Worm (Caenorhabditis elegans) whole organism, late embryonic: Measurements from ENCODE around the gene F28H7.8.
A peak's percentile ranks its signal among the peaks of the same experiment; 100 is the strongest.

Experiments used
- C08G9.2 ChIP-seq: sonication (generic microtip); optimal IDR thresholded peaks from 2 replicates; lab custom pipeline; 2016; ENCODE audit warnings: mild to moderate bottlenecking, missing genetic modification characterization, moderate library complexity, missing compliant biosample characterization
- C38D4.7 ChIP-seq: fragments of 200-800 bp; sonication (Bioruptor generic); optimal IDR thresholded peaks from 2 replicates; lab custom pipeline; 2018; ENCODE audit warnings: mild to moderate bottlenecking, missing genetic modification characterization, moderate library complexity, missing compliant biosample characterization
- T23F11.4 ChIP-seq: fragments of 200-800 bp; sonication (Bioruptor generic); optimal IDR thresholded peaks from 2 replicates; lab custom pipeline; 2018; ENCODE audit warnings: mild to moderate bottlenecking, missing genetic modification characterization, missing compliant biosample characterization
- ahr-1 ChIP-seq: sonication (generic microtip); optimal IDR thresholded peaks from 2 replicates; lab custom pipeline; 2016; ENCODE audit warnings: missing genetic modification characterization, missing compliant biosample characterization
- ceh-30 ChIP-seq: fragments of 150-350 bp; optimal IDR thresholded peaks from 2 replicates; lab custom pipeline; 2014; ENCODE audit warnings: missing biosample characterization, missing genetic modification characterization
- ceh-31 ChIP-seq: sonication (generic microtip); optimal IDR thresholded peaks from 2 replicates; lab custom pipeline; 2016; ENCODE audit warnings: missing genetic modification characterization, missing compliant biosample characterization
- ceh-45 ChIP-seq: fragments of 200-800 bp; sonication (Bioruptor generic); IDR thresholded peaks from 2 replicates; pipeline ENCODE4 v1.3.6; 2022; ENCODE audit warnings: missing genetic modification reagents, missing genetic modification characterization, missing compliant biosample characterization
- ceh-9 ChIP-seq: sonication (generic microtip); optimal IDR thresholded peaks from 2 replicates; lab custom pipeline; 2016; ENCODE audit warnings: mild to moderate bottlenecking, missing genetic modification characterization, inconsistent platforms, missing compliant biosample characterization
- che-1 ChIP-seq: sonication (generic microtip); optimal IDR thresholded peaks from 2 replicates; lab custom pipeline; 2016; ENCODE audit warnings: mild to moderate bottlenecking, missing genetic modification characterization, missing compliant biosample characterization
- dve-1 ChIP-seq: sonication (generic microtip); optimal IDR thresholded peaks from 2 replicates; lab custom pipeline; 2017; ENCODE audit warnings: antibody characterized with exemption, mild to moderate bottlenecking, missing genetic modification characterization, missing compliant biosample characterization
- elt-2 ChIP-seq: sonication (generic microtip); optimal IDR thresholded peaks from 2 replicates; lab custom pipeline; 2016; ENCODE audit warnings: missing genetic modification reagents, missing genetic modification characterization, missing compliant biosample characterization
- elt-4 ChIP-seq: sonication (generic microtip); optimal IDR thresholded peaks from 2 replicates; lab custom pipeline; 2016; ENCODE audit warnings: missing genetic modification characterization, missing compliant biosample characterization
- ets-4 ChIP-seq: sonication (generic microtip); optimal IDR thresholded peaks from 2 replicates; lab custom pipeline; 2016; ENCODE audit warnings: missing genetic modification characterization, missing compliant biosample characterization
- fkh-6 ChIP-seq: sonication (generic microtip); optimal IDR thresholded peaks from 2 replicates; lab custom pipeline; 2016; ENCODE audit warnings: missing genetic modification characterization, missing compliant biosample characterization
- hlh-13 ChIP-seq: fragments of 200-800 bp; sonication (Bioruptor generic); optimal IDR thresholded peaks from 2 replicates; lab custom pipeline; 2018; ENCODE audit warnings: mild to moderate bottlenecking, missing genetic modification characterization, missing compliant biosample characterization
- hlh-6 ChIP-seq: sonication (generic microtip); optimal IDR thresholded peaks from 2 replicates; lab custom pipeline; 2016; ENCODE audit warnings: missing genotype, missing genetic modification characterization, missing compliant biosample characterization
- lim-6 ChIP-seq: sonication (generic microtip); optimal IDR thresholded peaks from 2 replicates; lab custom pipeline; 2016; ENCODE audit warnings: missing genetic modification characterization, missing compliant biosample characterization
- lin-11 ChIP-seq: fragments of 200-800 bp; sonication (Bioruptor generic); optimal IDR thresholded peaks from 2 replicates; lab custom pipeline; 2018; ENCODE audit warnings: mild to moderate bottlenecking, missing genetic modification characterization, missing compliant biosample characterization
- nhr-11 ChIP-seq: fragments of 150-350 bp; optimal IDR thresholded peaks from 2 replicates; lab custom pipeline; 2014; ENCODE audit warnings: missing biosample characterization, missing genetic modification characterization
- odd-2 ChIP-seq: sonication (generic microtip); optimal IDR thresholded peaks from 2 replicates; lab custom pipeline; 2017; ENCODE audit warnings: antibody characterized with exemption, mild to moderate bottlenecking, missing genetic modification characterization, missing compliant biosample characterization
- pag-3 ChIP-seq: sonication (generic microtip); optimal IDR thresholded peaks from 2 replicates; lab custom pipeline; 2016; ENCODE audit warnings: missing compliant biosample characterization, missing genetic modification characterization, borderline replicate concordance
- pax-1 ChIP-seq: fragments of 150-350 bp; optimal IDR thresholded peaks from 2 replicates; lab custom pipeline; 2014; ENCODE audit warnings: missing biosample characterization, missing genetic modification characterization
- ref-2 ChIP-seq: sonication (generic microtip); optimal IDR thresholded peaks from 2 replicates; lab custom pipeline; 2016; ENCODE audit warnings: missing genetic modification characterization, missing compliant biosample characterization
- rnt-1 ChIP-seq: sonication (generic microtip); optimal IDR thresholded peaks from 2 replicates; lab custom pipeline; 2016; ENCODE audit warnings: missing genetic modification characterization, missing compliant biosample characterization
- sox-2 ChIP-seq: fragments of 200-800 bp; sonication (Bioruptor generic); IDR thresholded peaks from 2 replicates; pipeline ENCODE4 v1.3.6; 2022; ENCODE audit warnings: missing genetic modification reagents, missing genetic modification characterization, missing compliant biosample characterization
- sox-4 ChIP-seq: sonication (generic microtip); optimal IDR thresholded peaks from 2 replicates; lab custom pipeline; 2017; ENCODE audit warnings: mild to moderate bottlenecking, missing genetic modification characterization, inconsistent platforms, missing compliant biosample characterization
- syd-9 ChIP-seq: sonication (generic microtip); optimal IDR thresholded peaks from 2 replicates; lab custom pipeline; 2016; ENCODE audit warnings: mild to moderate bottlenecking, missing genetic modification characterization, moderate library complexity, missing compliant biosample characterization
- tbx-2 ChIP-seq: sonication (generic microtip); optimal IDR thresholded peaks from 2 replicates; lab custom pipeline; 2016; ENCODE audit warnings: missing genetic modification characterization, missing compliant biosample characterization
- ttx-3 ChIP-seq: sonication (generic microtip); optimal IDR thresholded peaks from 2 replicates; lab custom pipeline; 2016; ENCODE audit warnings: missing genetic modification reagents, missing genetic modification characterization, missing compliant biosample characterization
- unc-42 ChIP-seq: sonication (generic microtip); optimal IDR thresholded peaks from 2 replicates; lab custom pipeline; 2016; ENCODE audit warnings: missing genotype, missing genetic modification characterization, missing compliant biosample characterization
- ztf-16 ChIP-seq: sonication (generic microtip); optimal IDR thresholded peaks from 2 replicates; lab custom pipeline; 2017; ENCODE audit warnings: missing genetic modification characterization, missing compliant biosample characterization

The F28H7.8 gene

DNA sequence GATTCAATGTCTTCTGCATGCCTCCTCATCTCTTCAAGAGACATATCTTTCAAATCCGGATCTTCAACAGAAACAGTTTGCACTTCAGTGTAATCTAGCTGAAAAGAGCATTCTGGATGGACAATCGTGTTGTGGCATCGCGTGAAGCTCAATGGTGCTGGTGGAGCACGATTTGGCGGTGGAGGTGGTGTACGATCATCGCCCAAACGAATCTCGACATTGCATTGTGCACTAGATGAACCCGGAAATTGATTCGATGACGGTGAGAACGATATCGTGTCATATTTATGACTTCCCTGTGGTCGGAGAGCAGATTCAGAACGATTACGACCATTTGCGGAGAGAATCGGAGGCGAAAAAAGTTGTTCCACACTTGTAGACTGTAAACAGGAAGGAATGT, 14.5 kb downstream of the F28H7.8 start:
- TF ChIP-seq syd-9 (tag; lab: Kevin White, UChicago) (no peak), ceh-30 (tag; lab: Kevin White, UChicago) (no peak), C38D4.7 (GFP tag; lab: Kevin White, UChicago) (no peak), lin-11 (tag; lab: Kevin White, UChicago) (no peak), ceh-9 (tag; lab: Kevin White, UChicago) (no peak), ttx-3 (no peak), ceh-31 (tag; lab: Kevin White, UChicago) (no peak)

DNA sequence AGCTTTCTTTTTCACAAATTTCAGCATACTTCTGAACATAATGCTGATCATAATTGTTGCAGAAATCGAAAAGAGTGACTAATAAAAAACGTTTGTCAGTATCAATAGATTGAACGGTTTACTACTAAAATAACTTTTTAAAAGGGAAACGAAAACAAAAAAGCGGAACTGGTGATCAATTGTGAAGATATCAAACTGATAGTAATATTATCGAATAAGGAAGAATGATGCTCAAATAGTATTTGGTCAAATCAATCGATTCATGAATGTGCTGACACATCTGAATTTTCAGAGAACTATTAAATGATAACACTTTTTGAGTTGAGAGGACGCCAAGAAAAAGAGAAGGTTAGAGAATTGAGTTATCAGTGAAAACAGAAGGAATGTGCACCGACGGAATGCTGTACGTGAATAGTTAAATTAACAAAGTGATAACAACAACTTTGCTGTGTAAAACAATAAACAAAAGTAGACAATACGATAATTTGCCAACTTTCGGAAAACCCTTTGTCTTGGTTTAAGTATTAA, 17.8 kb downstream of the F28H7.8 start, which contains the start of gene D1054.5:
TSS of gene D1054.5 (minus strand) at position 51 of the 528 bp plus-strand sequence.
- TF ChIP-seq elt-2 (tag; lab: Kevin White, UChicago) (peak; percentile 56), hlh-6 (tag; lab: Kevin White, UChicago) (no peak), ceh-45 (GFP tag; lab: Robert Waterston, UW) (no peak)
- TF ChIP-seq, all 69 proteins: peak for 1

DNA sequence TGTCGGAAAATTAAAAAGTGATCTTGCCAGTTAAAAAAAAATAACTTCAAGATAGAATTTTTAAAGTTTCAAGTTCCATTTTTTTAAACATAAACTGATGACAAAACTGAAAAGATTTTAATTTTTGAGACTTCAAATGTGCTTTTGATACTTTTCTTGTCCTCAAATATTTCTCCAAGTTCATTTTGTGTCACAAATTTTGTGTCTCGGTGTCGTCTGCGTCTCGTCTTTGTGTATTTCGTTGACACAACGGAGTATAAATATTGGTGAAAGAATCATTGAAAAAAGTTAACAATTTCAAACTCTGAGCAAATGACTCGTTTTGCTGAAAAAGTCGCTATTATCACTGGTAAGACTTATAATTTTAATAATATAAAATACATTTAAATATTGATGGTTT, 25.3 kb downstream of the F28H7.8 start, which contains the start of gene D1054.8:
TSS of gene D1054.8 (plus strand) at position 301 of the 400 bp plus-strand sequence.
- TF ChIP-seq pag-3 (tag; lab: Kevin White, UChicago) (no peak), C38D4.7 (GFP tag; lab: Kevin White, UChicago) (no peak), C08G9.2 (tag; lab: Kevin White, UChicago) (no peak), ets-4 (tag; lab: Kevin White, UChicago) (no peak), rnt-1 (tag; lab: Kevin White, UChicago) (no peak), elt-4 (no peak), ahr-1 (no peak), odd-2 (tag; lab: Kevin White, UChicago) (no peak), che-1 (tag; lab: Kevin White, UChicago) (no peak), lim-6 (tag; lab: Kevin White, UChicago) (no peak), ref-2 (tag; lab: Kevin White, UChicago) (no peak), sox-4 (no peak)
- TF ChIP-seq, all 69 proteins: peak for 0

DNA sequence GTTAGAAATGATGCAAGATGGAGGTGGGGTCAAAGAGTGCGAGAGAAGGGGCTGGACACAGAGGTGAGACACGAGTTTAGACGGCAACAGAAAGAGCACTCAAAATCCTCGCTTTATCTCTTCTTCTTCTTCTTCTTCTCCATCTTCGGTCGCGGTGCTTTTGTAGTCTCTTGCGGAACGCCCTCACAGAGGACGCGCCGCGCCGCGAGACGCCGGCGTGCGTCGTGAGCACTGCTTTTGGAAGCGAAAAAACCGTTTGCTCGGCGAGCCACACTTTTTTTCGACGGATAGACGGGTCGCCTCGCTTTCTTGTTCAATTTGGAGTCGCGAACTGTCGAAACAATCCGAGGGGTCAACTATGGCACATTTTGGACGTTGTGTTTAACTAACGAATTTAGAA, 32.2 kb downstream of the F28H7.8 start, which contains the start of gene D1054.9:
TSS of gene D1054.9 (minus strand) at position 137 of the 400 bp plus-strand sequence.
- TF ChIP-seq hlh-13 (GFP tag; lab: Kevin White, UChicago) (no peak), fkh-6 (tag; lab: Kevin White, UChicago) (no peak), unc-42 (tag; lab: Kevin White, UChicago) (no peak), tbx-2 (tag; lab: Kevin White, UChicago) (no peak)

DNA sequence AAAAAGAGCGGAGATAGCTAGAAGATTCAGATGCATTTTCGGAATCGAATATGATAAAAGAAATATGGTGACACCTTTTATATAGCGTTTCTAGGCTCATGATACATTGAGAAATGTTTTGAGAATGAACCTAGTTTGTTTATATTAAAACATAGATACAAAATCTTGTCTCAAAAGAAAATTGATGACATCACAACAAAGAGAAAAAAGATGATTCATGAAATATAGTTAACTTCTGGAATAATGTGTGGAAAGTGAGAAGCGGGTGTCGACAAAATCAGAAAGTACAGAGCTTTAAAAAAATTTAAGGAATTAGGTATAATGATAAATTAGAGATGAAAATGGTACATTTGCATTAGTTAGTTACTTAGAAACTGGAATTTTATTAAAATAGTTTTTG, 34.0 kb downstream of the F28H7.8 start, which contains the start of gene D1054.10:
TSS of gene D1054.10 (minus strand) at position 101 of the 400 bp plus-strand sequence.
- no peak for TF ChIP-seq hlh-13 (GFP tag; lab: Kevin White, UChicago)

DNA sequence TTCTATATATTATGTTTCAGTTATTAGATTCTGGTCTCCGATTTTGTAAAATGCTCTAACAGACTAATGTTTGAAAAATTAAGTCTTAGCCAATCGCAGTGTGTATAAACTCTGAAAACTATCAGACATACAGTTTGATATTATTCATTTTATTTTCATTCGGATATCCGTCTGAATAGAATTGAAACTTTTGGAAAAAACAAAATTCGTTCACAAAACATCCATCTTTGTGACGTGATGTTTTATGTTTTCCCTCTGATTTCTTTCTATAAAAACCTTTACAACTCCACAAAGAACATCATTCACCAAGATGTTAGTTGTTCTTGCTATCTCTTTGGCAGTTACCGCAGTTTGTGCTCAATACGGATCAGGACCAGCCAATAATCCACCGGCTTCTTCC, 34.7 kb downstream of the F28H7.8 start, which contains the start of gene ule-3:
TSS of gene ule-3 (plus strand) at position 301 of the 400 bp plus-strand sequence.
- TF ChIP-seq odd-2 (tag; lab: Kevin White, UChicago) (no peak), T23F11.4 (GFP tag; lab: Kevin White, UChicago) (no peak), ztf-16 (no peak), pax-1 (tag; lab: Kevin White, UChicago) (no peak), nhr-11 (tag; lab: Kevin White, UChicago) (no peak), ceh-9 (tag; lab: Kevin White, UChicago) (no peak), ttx-3 (no peak), sox-2 (GFP tag; lab: Robert Waterston, UW) (no peak), dve-1 (tag; lab: Kevin White, UChicago) (no peak), lin-11 (tag; lab: Kevin White, UChicago) (no peak)
